Worm (Caenorhabditis elegans): ENCODE data around the gene rac-2.

ce11 chrIV:16329159-16329558, 21.1 kb downstream of the rac-2 start, which contains the start of gene srz-74:
- TF ChIP-seq dmd-9 (GFP tag; IDR thresholded peaks at IDR 0.05) (no peak), jun-1 (tag; optimal IDR thresholded peaks at IDR 0.05) (no peak), madf-9 (GFP tag; conservative IDR thresholded peaks at IDR 0.05) (no peak), nhr-28 (tag; optimal IDR thresholded peaks at IDR 0.05) (no peak), ama-1 (optimal IDR thresholded peaks at IDR 0.05) (no peak), arid-1 (GFP tag; conservative IDR thresholded peaks at IDR 0.05) (no peak), unc-130 (GFP tag; optimal IDR thresholded peaks at IDR 0.05) (no peak)

Measured in whole organism, L4 larva.